Worm (Caenorhabditis elegans): ENCODE data around the gene R02F2.9.

DNA sequence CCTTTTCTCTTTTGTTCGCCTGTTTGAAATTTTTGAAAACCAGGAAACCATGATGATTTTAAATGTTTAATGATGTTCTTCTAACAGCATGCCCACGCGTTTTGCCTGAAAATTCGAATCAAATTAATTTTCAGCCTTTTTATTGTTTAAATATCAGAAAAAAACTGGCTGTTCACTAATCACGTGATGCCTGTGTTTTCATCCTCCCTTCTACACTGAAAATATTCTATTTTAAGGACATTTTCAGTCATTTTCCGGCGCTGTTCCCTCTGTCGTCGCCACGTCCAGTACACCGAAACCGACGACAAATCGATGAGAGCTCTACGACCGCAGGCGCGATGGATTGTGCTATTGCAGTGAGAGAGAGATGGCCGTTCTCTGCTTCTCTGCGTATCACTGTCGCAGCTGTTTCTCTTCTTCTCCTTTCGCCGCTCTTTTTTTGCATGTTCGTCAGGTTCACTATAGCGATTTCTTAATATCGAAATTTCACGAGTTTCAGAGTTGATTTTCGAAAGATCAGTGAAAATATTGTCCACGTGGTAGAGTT is 49.2 kb upstream of the R02F2.9 start, which contains the start of gene F48E8.8:
- TF ChIP-seq him-1 (tag; optimal IDR thresholded peaks at IDR 0.05) (no peak), W03F9.2 (tag; optimal IDR thresholded peaks at IDR 0.05) (no peak), dao-5 (tag; optimal IDR thresholded peaks at IDR 0.05) (no peak)
